Worm (Caenorhabditis elegans): ENCODE results near the gene K07B1.4.

DNA sequence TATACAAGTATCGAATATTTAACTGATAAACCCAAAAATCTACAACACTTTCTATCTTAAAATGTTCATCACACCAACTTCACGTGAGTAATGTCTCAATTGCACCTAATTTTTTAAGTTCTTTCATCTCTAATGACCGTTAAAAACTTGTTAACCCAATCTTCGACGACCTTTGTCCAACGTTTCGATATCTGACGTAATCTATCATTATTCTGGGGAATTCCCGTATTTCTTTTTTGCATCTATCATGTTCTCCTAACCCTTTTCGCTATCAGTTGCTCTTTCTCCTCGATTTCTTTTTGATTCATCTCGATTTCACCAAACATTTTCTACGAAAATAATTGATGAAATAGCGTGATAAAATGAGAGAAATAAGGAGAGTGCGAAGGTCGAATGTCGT lies 1.1 kb upstream of the K07B1.4 start:
- TF ChIP-seq cog-1 (tag; optimal IDR thresholded peaks at IDR 0.05) = no peak
- TF ChIP-seq flt-1 (GFP tag; IDR thresholded peaks at IDR 0.05) = no peak
- no peak for TF ChIP-seq ref-1 (GFP tag; conservative IDR thresholded peaks at IDR 0.05)
- no peak for TF ChIP-seq tab-1 (GFP tag; IDR thresholded peaks at IDR 0.05)
- TF ChIP-seq med-1 (GFP tag; optimal IDR thresholded peaks at IDR 0.05; ENCODE audit: insufficient read depth) = no peak
- TF ChIP-seq T22C8.4 (GFP tag; IDR thresholded peaks at IDR 0.05) = no peak
- no peak for TF ChIP-seq ztf-29 (GFP tag; IDR thresholded peaks at IDR 0.05)

Measured in whole organism, midembryonic.